Fruit fly (Drosophila melanogaster) whole organism, pupa: ENCODE measurements around the gene CG13917.

Source experiments
- CG12605 ChIP-seq: fragments of 200-800 bp; sonication (Bioruptor generic); IDR thresholded peaks from 2 replicates; pipeline ENCODE4 v1.3.6; 2022; ENCODE audit warnings: missing biosample characterization, missing genetic modification characterization
- CG13204 ChIP-seq: fragments of 200-800 bp; sonication (Bioruptor generic); optimal IDR thresholded peaks from 2 replicates; lab custom pipeline; 2018; ENCODE audit warnings: missing biosample characterization, mild to moderate bottlenecking, missing genetic modification characterization, moderate library complexity
- CG15710 ChIP-seq: fragments of 200-800 bp; sonication (Bioruptor generic); optimal IDR thresholded peaks from 2 replicates; lab custom pipeline; 2018; ENCODE audit warnings: missing biosample characterization, mild to moderate bottlenecking, missing genetic modification characterization, moderate library complexity
- CG17806 ChIP-seq: fragments of 200-800 bp; sonication (Bioruptor generic); optimal IDR thresholded peaks from 2 replicates; lab custom pipeline; 2018; ENCODE audit warnings: missing biosample characterization, mild to moderate bottlenecking, missing genetic modification characterization, moderate library complexity
- CG32121 ChIP-seq: fragments of 200-800 bp; sonication (Bioruptor generic); IDR thresholded peaks from 2 replicates; pipeline ENCODE4 v1.3.6; 2022; ENCODE audit warnings: missing biosample characterization, missing genetic modification characterization
- CG34367 ChIP-seq: fragments of 200-800 bp; sonication (Bioruptor generic); optimal IDR thresholded peaks from 2 replicates; lab custom pipeline; 2018; ENCODE audit warnings: missing biosample characterization, mild to moderate bottlenecking, missing genetic modification characterization
- CG4496 ChIP-seq: fragments of 200-800 bp; sonication (Bioruptor generic); IDR thresholded peaks from 3 replicates; pipeline ENCODE4 v1.3.6; 2022; ENCODE audit warnings: missing biosample characterization, missing genetic modification characterization
- CG8159 ChIP-seq: fragments of 200-800 bp; sonication (Bioruptor generic); optimal IDR thresholded peaks from 3 replicates; lab custom pipeline; 2018; ENCODE audit warnings: missing biosample characterization, mild to moderate bottlenecking, missing genetic modification characterization, moderate library complexity
- CG9948 ChIP-seq: fragments of 200-800 bp; sonication (Bioruptor generic); optimal IDR thresholded peaks from 2 replicates; lab custom pipeline; 2018; ENCODE audit warnings: missing biosample characterization, mild to moderate bottlenecking, missing genetic modification characterization, moderate library complexity
- D1 ChIP-seq: fragments of 200-800 bp; sonication (Bioruptor generic); optimal IDR thresholded peaks from 2 replicates; lab custom pipeline; 2018; ENCODE audit warnings: missing biosample characterization, mild to moderate bottlenecking, missing genetic modification characterization, moderate library complexity
- EcR ChIP-seq: fragments of 200-800 bp; sonication (Bioruptor generic); optimal IDR thresholded peaks from 3 replicates; lab custom pipeline; 2019; ENCODE audit warnings: missing biosample characterization, missing genetic modification characterization, mild to moderate bottlenecking, moderate library complexity, missing genetic modification reagents
- Ets98B ChIP-seq: fragments of 200-800 bp; sonication (Bioruptor generic); IDR thresholded peaks from 2 replicates; pipeline ENCODE4 v1.3.6; 2022; ENCODE audit warnings: missing biosample characterization, missing genetic modification characterization
- Pif1A ChIP-seq: fragments of 200-800 bp; sonication (Bioruptor generic); optimal IDR thresholded peaks from 3 replicates; lab custom pipeline; 2016; ENCODE audit warnings: missing biosample characterization, missing genetic modification characterization
- Pif1B ChIP-seq: fragments of 200-800 bp; sonication (Bioruptor generic); optimal IDR thresholded peaks from 3 replicates; lab custom pipeline; 2016; ENCODE audit warnings: missing biosample characterization, missing genetic modification characterization
- Snoo ChIP-seq: fragments of 200-800 bp; sonication (Bioruptor generic); optimal IDR thresholded peaks from 3 replicates; lab custom pipeline; 2017; ENCODE audit warnings: missing biosample characterization, mild to moderate bottlenecking, missing genetic modification characterization, inconsistent platforms
- fd96Ca ChIP-seq: fragments of 200-800 bp; sonication (Bioruptor generic); IDR thresholded peaks from 3 replicates; pipeline ENCODE4 v1.3.6; 2022; ENCODE audit warnings: missing biosample characterization, missing genetic modification characterization
- rn ChIP-seq: fragments of 200-800 bp; sonication (Bioruptor generic); IDR thresholded peaks from 2 replicates; pipeline ENCODE4 v1.3.6; 2022; ENCODE audit warnings: missing biosample characterization, missing genetic modification characterization

Gene CG13917

dm6 chr3L:1565092-1565491 lies 11.4 kb upstream of the CG13917 start, which contains the start of gene CG12003:
CG12003 (plus strand) TSS chr3L:1565392.
- TF ChIP-seq CG17806 (tag; lab: Kevin White, UChicago): no peak
- no peak for TF ChIP-seq D1 (tag; lab: Kevin White, UChicago)
- no peak for TF ChIP-seq Pif1B (GFP tag; lab: Kevin White, UChicago)

- TF ChIP-seq Pif1B (GFP tag; lab: Kevin White, UChicago): peak; percentile 46
- peak; percentile 34; the same call in 1 of the 3 replicates for TF ChIP-seq fd96Ca
- TF ChIP-seq CG15710 (tag; lab: Kevin White, UChicago): peak; percentile 18
- no peak for TF ChIP-seq CG34367 (tag; lab: Kevin White, UChicago)
- TF ChIP-seq CG4496 (GFP tag; lab: Robert Waterston, UW): 0 out of 3 replicates have a peak, but pooled peaks have one; percentile 17
- no peak for TF ChIP-seq CG9948
- TF ChIP-seq CG8159: peak; percentile 25
- no peak for TF ChIP-seq Pif1A (GFP tag; lab: Kevin White, UChicago)
- peak; percentile 55 for TF ChIP-seq EcR (GFP tag; lab: Kevin White, UChicago)
- no peak for TF ChIP-seq CG32121
Observed at dm6 chr3L:1568225-1569161, 8.0 kb upstream of the CG13917 start, which contains the start of gene CG7879. CG7879 (minus strand) TSS chr3L:1568608.

dm6 chr3L:1569162-1569965 lies 7.1 kb upstream of the CG13917 start, which contains the start of gene Tmep:
Tmep (plus strand) TSS chr3L:1569181.
- no peak for TF ChIP-seq CG8159
- no peak for TF ChIP-seq CG13204 (GFP tag; lab: Kevin White, UChicago)
- peak; percentile 75 for TF ChIP-seq EcR (GFP tag; lab: Kevin White, UChicago)
- TF ChIP-seq CG15710 (tag; lab: Kevin White, UChicago): no peak

- TF ChIP-seq CG13204 (GFP tag; lab: Kevin White, UChicago) (no peak), CG32121 (0 out of 2 replicates have a peak, but pooled peaks have one; percentile 28), CG4496 (GFP tag; lab: Robert Waterston, UW) (no peak), Pif1B (GFP tag; lab: Kevin White, UChicago) (no peak), rn (GFP tag; lab: Robert Waterston, UW) (no peak), D1 (tag; lab: Kevin White, UChicago) (no peak), Ets98B (GFP tag; lab: Robert Waterston, UW) (no peak), CG12605 (GFP tag; lab: Robert Waterston, UW) (peak; percentile 64), EcR (GFP tag; lab: Kevin White, UChicago) (peak; percentile 44)
Observed at dm6 chr3L:1569966-1570276, 6.6 kb upstream of the CG13917 start.

- no peak for TF ChIP-seq CG32121
- no peak for TF ChIP-seq Pif1A (GFP tag; lab: Kevin White, UChicago)
- no peak for TF ChIP-seq CG17806 (tag; lab: Kevin White, UChicago)
- no peak for TF ChIP-seq rn (GFP tag; lab: Robert Waterston, UW)
- TF ChIP-seq Snoo (tag; lab: Kevin White, UChicago): no peak
- no peak for TF ChIP-seq CG8159
- no peak for TF ChIP-seq CG34367 (tag; lab: Kevin White, UChicago)
- TF ChIP-seq Ets98B (GFP tag; lab: Robert Waterston, UW): no peak
- no peak for TF ChIP-seq CG15710 (tag; lab: Kevin White, UChicago)
- TF ChIP-seq CG13204 (GFP tag; lab: Kevin White, UChicago): no peak
- no peak for TF ChIP-seq Pif1B (GFP tag; lab: Kevin White, UChicago)
- no peak for TF ChIP-seq CG4496 (GFP tag; lab: Robert Waterston, UW)
- no peak for TF ChIP-seq CG9948
- no peak for TF ChIP-seq fd96Ca
- TF ChIP-seq D1 (tag; lab: Kevin White, UChicago): no peak
- TF ChIP-seq EcR (GFP tag; lab: Kevin White, UChicago): no peak
Observed at dm6 chr3L:1571077-1571476, 5.4 kb upstream of the CG13917 start.

dm6 chr3L:1573191-1573590 lies 3.3 kb upstream of the CG13917 start:
- TF ChIP-seq CG34367 (tag; lab: Kevin White, UChicago): no peak
- TF ChIP-seq CG9948: no peak
- no peak for TF ChIP-seq CG17806 (tag; lab: Kevin White, UChicago)

- TF ChIP-seq EcR (GFP tag; lab: Kevin White, UChicago): no peak
- 0 out of 2 replicates have a peak, but pooled peaks have one; percentile 32 for TF ChIP-seq CG32121
- no peak for TF ChIP-seq Ets98B (GFP tag; lab: Robert Waterston, UW)
- TF ChIP-seq CG8159: peak; percentile 8
- peak; percentile 22 for TF ChIP-seq Pif1A (GFP tag; lab: Kevin White, UChicago)
Observed at dm6 chr3L:1575731-1576376, 645 bp upstream of the CG13917 start.
